Worm (Caenorhabditis elegans) whole organism, young adult: ENCODE data around the gene C28F5.1.

Source experiments
- B0019.2 ChIP-seq: fragments of 200-800 bp; sonication (Bioruptor generic); conservative IDR thresholded peaks from 2 replicates; pipeline ENCODE4 v1.3.6; 2022; ENCODE audit warnings: missing genetic modification reagents, missing genetic modification characterization, missing compliant biosample characterization
- B0336.3 ChIP-seq: fragments of 200-800 bp; sonication (Bioruptor generic); IDR thresholded peaks from 2 replicates; pipeline ENCODE4 v1.3.6; 2022; ENCODE audit warnings: missing genetic modification characterization, missing compliant biosample characterization
- F10E7.11 ChIP-seq: sonication (generic microtip); optimal IDR thresholded peaks from 2 replicates; lab custom pipeline; 2017; ENCODE audit warnings: mild to moderate bottlenecking, missing genetic modification characterization, moderate library complexity, missing compliant biosample characterization
- F55B11.4 ChIP-seq: sonication (generic microtip); optimal IDR thresholded peaks from 2 replicates; lab custom pipeline; 2016; ENCODE audit warnings: missing compliant biosample characterization, missing genetic modification characterization, borderline replicate concordance; ENCODE audit not compliant: insufficient read depth
- K11D2.4 ChIP-seq: fragments of 200-800 bp; sonication (Bioruptor generic); IDR thresholded peaks from 2 replicates; pipeline ENCODE4 v1.3.6; 2022; ENCODE audit warnings: missing genetic modification reagents, missing genetic modification characterization, missing compliant biosample characterization
- Y53F4B.3 ChIP-seq: fragments of 200-800 bp; sonication (Bioruptor generic); IDR thresholded peaks from 2 replicates; pipeline ENCODE4 v1.3.6; 2022; ENCODE audit warnings: missing genetic modification reagents, missing genetic modification characterization, missing compliant biosample characterization
- athp-1 ChIP-seq: sonication (generic microtip); optimal IDR thresholded peaks from 2 replicates; lab custom pipeline; 2017; ENCODE audit warnings: mild to moderate bottlenecking, missing genetic modification characterization, missing compliant biosample characterization
- attf-6 ChIP-seq: fragments of 200-800 bp; sonication (Bioruptor generic); IDR thresholded peaks from 2 replicates; pipeline ENCODE4 v1.3.6; 2022; ENCODE audit warnings: missing genetic modification reagents, missing genetic modification characterization, missing compliant biosample characterization
- bed-2 ChIP-seq: fragments of 200-800 bp; sonication (Bioruptor generic); IDR thresholded peaks from 2 replicates; pipeline ENCODE4 v1.3.6; 2022; ENCODE audit warnings: missing genetic modification reagents, missing genetic modification characterization, missing compliant biosample characterization
- cebp-2 ChIP-seq: fragments of 200-800 bp; sonication (Bioruptor generic); IDR thresholded peaks from 2 replicates; pipeline ENCODE4 v1.3.6; 2022; ENCODE audit warnings: missing genetic modification characterization, missing compliant biosample characterization
- ceh-40 ChIP-seq: fragments of 200-800 bp; sonication (Bioruptor generic); IDR thresholded peaks from 2 replicates; pipeline ENCODE4 v1.3.6; 2022; ENCODE audit warnings: missing genetic modification characterization, missing compliant biosample characterization
- ceh-58 ChIP-seq: fragments of 200-800 bp; sonication (Bioruptor generic); IDR thresholded peaks from 2 replicates; pipeline ENCODE4 v1.3.6; 2022; ENCODE audit warnings: missing genetic modification characterization, missing compliant biosample characterization
- ceh-79 ChIP-seq: sonication (generic microtip); optimal IDR thresholded peaks from 2 replicates; lab custom pipeline; 2017; ENCODE audit warnings: mild to moderate bottlenecking, missing genetic modification characterization, missing compliant biosample characterization
- chd-7 ChIP-seq: sonication (generic microtip); optimal IDR thresholded peaks from 2 replicates; lab custom pipeline; 2016; ENCODE audit warnings: mild to moderate bottlenecking, missing genetic modification characterization, moderate library complexity, missing compliant biosample characterization
- dox-1 ChIP-seq: fragments of 200-800 bp; sonication (Bioruptor generic); IDR thresholded peaks from 2 replicates; pipeline ENCODE4 v1.3.6; 2022; ENCODE audit warnings: missing genetic modification reagents, missing genetic modification characterization, missing compliant biosample characterization
- egrh-3 ChIP-seq: fragments of 200-800 bp; sonication (Bioruptor generic); IDR thresholded peaks from 2 replicates; pipeline ENCODE4 v1.3.6; 2022; ENCODE audit warnings: missing genetic modification reagents, missing genetic modification characterization, missing compliant biosample characterization
- hrde-1 ChIP-seq: sonication (generic microtip); optimal IDR thresholded peaks from 2 replicates; lab custom pipeline; 2016; ENCODE audit warnings: missing genetic modification characterization, mild to moderate bottlenecking, missing compliant biosample characterization, moderate library complexity, missing genotype, missing genetic modification reagents, borderline replicate concordance
- hsf-1 ChIP-seq: fragments of 200-800 bp; sonication (Bioruptor generic); IDR thresholded peaks from 2 replicates; pipeline ENCODE4 v1.3.6; 2022; ENCODE audit warnings: missing genetic modification reagents, missing genetic modification characterization, missing compliant biosample characterization
- let-526 ChIP-seq: fragments of 200-800 bp; sonication (Bioruptor generic); IDR thresholded peaks from 2 replicates; pipeline ENCODE4 v1.3.6; 2022; ENCODE audit warnings: missing genetic modification reagents, missing genetic modification characterization, missing compliant biosample characterization
- lin-35 ChIP-seq, 3 experiments: fragments of 150-350 bp in 2 of 3; sonication (generic microtip) in 1 of 3; optimal IDR thresholded peaks; 2 replicates each; lab custom pipeline; 2014 to 2018; ENCODE audit warnings: missing biosample characterization in 3 of 3, missing genetic modification characterization in 3 of 3, missing genetic modification reagents in 3 of 3
- lin-40 ChIP-seq: sonication (generic microtip); optimal IDR thresholded peaks from 2 replicates; lab custom pipeline; 2016; ENCODE audit warnings: missing genetic modification characterization, mild to moderate bottlenecking, missing compliant biosample characterization, missing genotype, missing genetic modification reagents
- lir-1 ChIP-seq: fragments of 200-800 bp; sonication (Bioruptor generic); conservative IDR thresholded peaks from 2 replicates; pipeline ENCODE4 v1.3.6; 2022; ENCODE audit warnings: missing genetic modification reagents, missing genetic modification characterization, missing compliant biosample characterization
- lsy-27 ChIP-seq: sonication (generic microtip); optimal IDR thresholded peaks from 2 replicates; lab custom pipeline; 2017; ENCODE audit warnings: missing genetic modification characterization, mild to moderate bottlenecking, missing compliant biosample characterization, antibody characterized with exemption, missing genotype, borderline replicate concordance; ENCODE audit not compliant: insufficient read depth
- madf-8 ChIP-seq: fragments of 200-800 bp; sonication (Bioruptor generic); conservative IDR thresholded peaks from 2 replicates; pipeline ENCODE4 v1.3.6; 2022; ENCODE audit warnings: missing genetic modification reagents, missing genetic modification characterization, missing compliant biosample characterization
- mel-28 ChIP-seq: sonication (generic microtip); optimal IDR thresholded peaks from 2 replicates; lab custom pipeline; 2016; ENCODE audit warnings: borderline replicate concordance, mild to moderate bottlenecking, missing genetic modification characterization, missing compliant biosample characterization
- nfya-1 ChIP-seq: sonication (generic microtip); optimal IDR thresholded peaks from 2 replicates; lab custom pipeline; 2017; ENCODE audit warnings: antibody characterized with exemption, missing compliant biosample characterization, missing genetic modification characterization, borderline replicate concordance; ENCODE audit not compliant: insufficient read depth
- nhr-179 ChIP-seq: sonication (generic microtip); optimal IDR thresholded peaks from 2 replicates; lab custom pipeline; 2016; ENCODE audit warnings: mild to moderate bottlenecking, missing genetic modification characterization, missing compliant biosample characterization
- nhr-90 ChIP-seq: sonication (generic microtip); optimal IDR thresholded peaks from 2 replicates; lab custom pipeline; 2016; ENCODE audit warnings: missing genotype, mild to moderate bottlenecking, missing genetic modification characterization, missing compliant biosample characterization
- rec-8 ChIP-seq, 2 experiments: sonication (generic microtip); optimal IDR thresholded peaks; 2 replicates each; lab custom pipeline; 2016; ENCODE audit warnings: mild to moderate bottlenecking in 2 of 2, missing genetic modification characterization in 2 of 2, missing genetic modification reagents in 2 of 2, missing genotype in 2 of 2, missing biosample characterization in 1 of 2, missing compliant biosample characterization in 1 of 2, moderate library complexity in 1 of 2
- repo-1 ChIP-seq: sonication (generic microtip); optimal IDR thresholded peaks from 2 replicates; lab custom pipeline; 2017; ENCODE audit warnings: mild to moderate bottlenecking, missing genetic modification characterization, missing compliant biosample characterization
- rpc-1 ChIP-seq, 2 experiments: fragments of 150-350 bp in 1 of 2; sonication (generic microtip) in 1 of 2; optimal IDR thresholded peaks; 2 replicates each; lab custom pipeline; 2014 to 2018; ENCODE audit warnings: missing biosample characterization in 1 of 2, missing genetic modification characterization in 1 of 2, missing genetic modification reagents in 1 of 2, missing genotype in 1 of 2
- sea-2 ChIP-seq: fragments of 200-800 bp; sonication (Bioruptor generic); IDR thresholded peaks from 2 replicates; pipeline ENCODE4 v1.3.6; 2022; ENCODE audit warnings: missing genetic modification characterization, missing compliant biosample characterization
- snpc-4 ChIP-seq, 5 experiments: fragments of 150-350 bp in 1 of 5; sonication (generic microtip) in 4 of 5; optimal IDR thresholded peaks; 2 replicates each; lab custom pipeline; 2014 to 2018; ENCODE audit warnings: missing genetic modification characterization in 5 of 5, missing biosample characterization in 3 of 5, antibody characterized with exemption in 2 of 5, mild to moderate bottlenecking in 2 of 5, missing compliant biosample characterization in 2 of 5, missing genotype in 2 of 5, moderate library complexity in 2 of 5, missing genetic modification reagents in 1 of 5
- tbx-9 ChIP-seq: sonication (generic microtip); optimal IDR thresholded peaks from 2 replicates; lab custom pipeline; 2016; ENCODE audit warnings: borderline replicate concordance, missing genetic modification characterization, inconsistent platforms, missing compliant biosample characterization
- tlf-1 ChIP-seq: fragments of 200-800 bp; sonication (Bioruptor generic); optimal IDR thresholded peaks from 2 replicates; lab custom pipeline; 2018; ENCODE audit warnings: mild to moderate bottlenecking, missing genetic modification characterization, missing compliant biosample characterization
- zfh-2 ChIP-seq: fragments of 200-800 bp; sonication (Bioruptor generic); conservative IDR thresholded peaks from 2 replicates; pipeline ENCODE4 v1.3.6; 2022; ENCODE audit warnings: missing genetic modification reagents, missing genetic modification characterization, missing compliant biosample characterization
- ztf-18 ChIP-seq: sonication (generic microtip); optimal IDR thresholded peaks from 2 replicates; lab custom pipeline; 2016; ENCODE audit warnings: missing genotype, mild to moderate bottlenecking, missing genetic modification characterization, missing compliant biosample characterization
- ztf-6 ChIP-seq: fragments of 200-800 bp; sonication (Bioruptor generic); IDR thresholded peaks from 2 replicates; pipeline ENCODE4 v1.3.6; 2022; ENCODE audit warnings: missing genetic modification reagents, missing genetic modification characterization, missing compliant biosample characterization

C28F5.1 gene

ce11 chrII:7543808-7544207 is 38.7 kb downstream of the C28F5.1 start, which contains the start of gene rol-8:
Gene rol-8, plus strand, starts transcription at chrII:7544108.
- TF ChIP-seq rpc-1 (optimal IDR thresholded peaks at IDR 0.05; lab: Kevin White, UChicago) (no peak), rpc-1 (tag; optimal IDR thresholded peaks at IDR 0.05; lab: Kevin White, UChicago) (no peak), lir-1 (GFP tag; lab: Robert Waterston, UW) (no peak), sea-2 (GFP tag; lab: Robert Waterston, UW) (no peak), hrde-1 (tag; lab: Kevin White, UChicago) (no peak), chd-7 (tag; lab: Kevin White, UChicago) (no peak), B0019.2 (no peak), bed-2 (no peak), nfya-1 (tag; lab: Kevin White, UChicago) (no peak), madf-8 (GFP tag; lab: Robert Waterston, UW) (no peak), nhr-179 (tag; lab: Kevin White, UChicago) (no peak), rec-8 (tag; optimal IDR thresholded peaks at IDR 0.05; lab: Kevin White, UChicago) (no peak), cebp-2 (GFP tag; lab: Robert Waterston, UW) (no peak), ceh-40 (no peak), K11D2.4 (GFP tag; lab: Robert Waterston, UW) (no peak), zfh-2 (GFP tag; lab: Robert Waterston, UW) (no peak), F55B11.4 (tag; lab: Kevin White, UChicago) (no peak)

- TF ChIP-seq dox-1 (GFP tag; lab: Robert Waterston, UW), result no peak
- peak; percentile 64; the same call in 1 of the 2 replicates for TF ChIP-seq zfh-2 (GFP tag; lab: Robert Waterston, UW)
- TF ChIP-seq, all 124 proteins: peak for 1
These were observed 39.7 kb downstream of the C28F5.1 start for ce11 chrII:7544782-7545181.

- TF ChIP-seq dox-1 (GFP tag; lab: Robert Waterston, UW) (no peak), lsy-27 (no peak), attf-6 (no peak), lin-40 (tag; lab: Kevin White, UChicago) (no peak), ztf-18 (tag; lab: Kevin White, UChicago) (no peak), B0019.2 (no peak), madf-8 (GFP tag; lab: Robert Waterston, UW) (no peak), let-526 (GFP tag; lab: Robert Waterston, UW) (no peak), F10E7.11 (tag; lab: Kevin White, UChicago) (no peak), tlf-1 (GFP tag; lab: Kevin White, UChicago) (no peak), nhr-90 (tag; lab: Kevin White, UChicago) (no peak), Y53F4B.3 (GFP tag; lab: Robert Waterston, UW) (no peak), repo-1 (tag; lab: Kevin White, UChicago) (no peak), B0336.3 (no peak)
These were observed 40.3 kb downstream of the C28F5.1 start for ce11 chrII:7545364-7545763.

- no peak for TF ChIP-seq lin-35 (GFP tag; optimal IDR thresholded peaks at IDR 0.05; lab: Kevin White, UChicago)
- TF ChIP-seq, all 124 proteins: peak for 0
These were observed 42.2 kb downstream of the C28F5.1 start for ce11 chrII:7547269-7547668.

ce11 chrII:7548044-7548443 is 42.9 kb downstream of the C28F5.1 start, which contains the start of gene fbxa-224:
Gene fbxa-224, minus strand, starts transcription at chrII:7548144.
- TF ChIP-seq mel-28 (tag; lab: Kevin White, UChicago) (no peak), ceh-79 (no peak), tbx-9 (tag; lab: Kevin White, UChicago) (no peak), egrh-3 (GFP tag; lab: Robert Waterston, UW) (no peak), ztf-6 (GFP tag; lab: Robert Waterston, UW) (no peak), ceh-58 (GFP tag; lab: Robert Waterston, UW) (no peak), snpc-4 (GFP tag; optimal IDR thresholded peaks at IDR 0.05; lab: Kevin White, UChicago) (no peak), snpc-4 (tag; optimal IDR thresholded peaks at IDR 0.05; lab: Kevin White, UChicago) (no peak), hsf-1 (GFP tag; lab: Robert Waterston, UW) (no peak), athp-1 (tag; lab: Kevin White, UChicago) (no peak)
